Worm (Caenorhabditis elegans) whole organism, dauer: ENCODE data around the gene F23F12.13.

Source experiments
- unc-62 ChIP-seq: sonication (generic microtip); optimal IDR thresholded peaks from 2 replicates; lab custom pipeline; 2017; ENCODE audit warnings: missing biosample characterization, missing genetic modification reagents, missing genetic modification characterization

F23F12.13 gene

ce11 chrIII:6527902-6528301 lies 32.4 kb downstream of the F23F12.13 start, which contains the start of gene pqn-10:
pqn-10 (plus strand) TSS chrIII:6528202.
- TF ChIP-seq unc-62 (GFP tag; lab: Kevin White, UChicago): no peak

ce11 chrIII:6531099-6531498 lies 35.6 kb downstream of the F23F12.13 start, which contains the start of gene C09E7.11:
C09E7.11 (plus strand) TSS chrIII:6531399.
- no peak for TF ChIP-seq unc-62 (GFP tag; lab: Kevin White, UChicago)

ce11 chrIII:6532647-6533046 lies 37.2 kb downstream of the F23F12.13 start, which contains the start of gene srxa-5:
srxa-5 (plus strand) TSS chrIII:6532947.
- no peak for TF ChIP-seq unc-62 (GFP tag; lab: Kevin White, UChicago)

- TF ChIP-seq unc-62 (GFP tag; lab: Kevin White, UChicago): no peak
Measured at ce11 chrIII:6536945-6537568, 41.6 kb downstream of the F23F12.13 start, which contains the start of gene C09E7.4. C09E7.4 (minus strand) TSS chrIII:6536995.
